Fruit fly (Drosophila melanogaster): ENCODE data around the gene CG10646.
A peak's percentile ranks its signal among the peaks of the same experiment; 100 is the strongest.

The CG10646 gene

dm6 chr3L:12482917-12483316 lies 20.8 kb downstream of the CG10646 start (continued):
- peak; percentile 30 for TF ChIP-seq Ets97D (GFP tag; optimal IDR thresholded peaks at IDR 0.05)
- peak; percentile 55 for TF ChIP-seq CG3847 (GFP tag; IDR thresholded peaks at IDR 0.05)
- TF ChIP-seq mam (GFP tag; optimal IDR thresholded peaks at IDR 0.05), result peak; percentile 45
- TF ChIP-seq kni (GFP tag; optimal IDR thresholded peaks at IDR 0.05), result no peak
- TF ChIP-seq Fer2 (tag; optimal IDR thresholded peaks at IDR 0.05), result peak; percentile 27
- TF ChIP-seq dm (GFP tag; optimal IDR thresholded peaks at IDR 0.05), result peak; percentile 45
- no peak for TF ChIP-seq yki (optimal IDR thresholded peaks at IDR 0.05)
- no peak for TF ChIP-seq Taf1 (GFP tag; IDR thresholded peaks at IDR 0.05)
- peak; percentile 71 for TF ChIP-seq CG2875 (GFP tag; optimal IDR thresholded peaks at IDR 0.05)
- no peak; the same call in 1 of the 2 replicates for TF ChIP-seq CG16779 (GFP tag; IDR thresholded peaks at IDR 0.05)
- peak; percentile 62 for TF ChIP-seq Vsx1 (GFP tag; optimal IDR thresholded peaks at IDR 0.05)
- no peak for TF ChIP-seq Adf1 (GFP tag; IDR thresholded peaks at IDR 0.05)
- TF ChIP-seq CG10654 (GFP tag; optimal IDR thresholded peaks at IDR 0.05), result peak; percentile 48
- no peak for TF ChIP-seq Spps (tag; optimal IDR thresholded peaks at IDR 0.05)
- peak; percentile 5 for TF ChIP-seq NC2α (GFP tag; optimal IDR thresholded peaks at IDR 0.05)
- no peak for TF ChIP-seq CG17912 (GFP tag; optimal IDR thresholded peaks at IDR 0.05)
- peak; percentile 69 for TF ChIP-seq unpg (GFP tag; optimal IDR thresholded peaks at IDR 0.05)
- TF ChIP-seq CG12299 (tag; optimal IDR thresholded peaks at IDR 0.05), result peak; percentile 37
- peak in 1 of 2 experiments; percentile 16 for TF ChIP-seq crp (GFP tag; optimal IDR thresholded peaks at IDR 0.05)
- TF ChIP-seq CG1024 (GFP tag; IDR thresholded peaks at IDR 0.05), result no peak
- no peak for TF ChIP-seq fd102C (GFP tag; optimal IDR thresholded peaks at IDR 0.05)
- TF ChIP-seq p53 (GFP tag; optimal IDR thresholded peaks at IDR 0.05), result no peak
- TF ChIP-seq jumu (GFP tag; optimal IDR thresholded peaks at IDR 0.05), result peak; percentile 22
- TF ChIP-seq Aef1 (GFP tag; IDR thresholded peaks at IDR 0.05), result peak; percentile 62
- peak; percentile 27; the same call in 1 of the 3 replicates for TF ChIP-seq ken (GFP tag; IDR thresholded peaks at IDR 0.05)
- peak; percentile 57 for TF ChIP-seq CG10366 (GFP tag; IDR thresholded peaks at IDR 0.05)
- no peak for TF ChIP-seq MESR4 (GFP tag; optimal IDR thresholded peaks at IDR 0.05)
- no peak for TF ChIP-seq CG3995 (GFP tag; optimal IDR thresholded peaks at IDR 0.05)
- no peak for TF ChIP-seq CG33557 (GFP tag; optimal IDR thresholded peaks at IDR 0.05)
- peak; percentile 20 for TF ChIP-seq CG6654 (GFP tag; optimal IDR thresholded peaks at IDR 0.05)
- TF ChIP-seq CG8924 (tag; optimal IDR thresholded peaks at IDR 0.05), result peak; percentile 77
- TF ChIP-seq CG12769 (tag; optimal IDR thresholded peaks at IDR 0.05), result no peak
- peak; percentile 68 for TF ChIP-seq Ada2b (GFP tag; IDR thresholded peaks at IDR 0.05)
- TF ChIP-seq CG15011 (GFP tag; optimal IDR thresholded peaks at IDR 0.05), result peak; percentile 51
- peak; percentile 47 for TF ChIP-seq CG10462 (GFP tag; optimal IDR thresholded peaks at IDR 0.05)
- TF ChIP-seq amos (GFP tag; IDR thresholded peaks at IDR 0.05; ENCODE audit: partially characterized antibody), result no peak
- no peak for TF ChIP-seq CG7745 (tag; optimal IDR thresholded peaks at IDR 0.05)
- TF ChIP-seq B-H1 (GFP tag; IDR thresholded peaks at IDR 0.05), result peak; percentile 66
- TF ChIP-seq CG4282 (GFP tag; optimal IDR thresholded peaks at IDR 0.05), result no peak
- no peak for TF ChIP-seq fd64A (GFP tag; optimal IDR thresholded peaks at IDR 0.05)
- TF ChIP-seq CG13296 (GFP tag; optimal IDR thresholded peaks at IDR 0.05), result peak; percentile 78
- TF ChIP-seq Dp (GFP tag; optimal IDR thresholded peaks at IDR 0.05), result no peak
- TF ChIP-seq CG8388 (GFP tag; optimal IDR thresholded peaks at IDR 0.05), result peak; percentile 69
- no peak for TF ChIP-seq HLH4C (GFP tag; IDR thresholded peaks at IDR 0.05; ENCODE audit: partially characterized antibody)
- TF ChIP-seq Sox102F (GFP tag; optimal IDR thresholded peaks at IDR 0.05), result peak; percentile 88
- TF ChIP-seq corto (GFP tag; optimal IDR thresholded peaks at IDR 0.05), result no peak
- no peak for TF ChIP-seq knrl (GFP tag; IDR thresholded peaks at IDR 0.05; ENCODE audit: partially characterized antibody)
- TF ChIP-seq sug (tag; optimal IDR thresholded peaks at IDR 0.05), result peak; percentile 51
- TF ChIP-seq E2f2 (GFP tag; IDR thresholded peaks at IDR 0.05), result peak; percentile 8; the same call in 1 of the 2 replicates
- peak; percentile 72 for TF ChIP-seq vvl (GFP tag; IDR thresholded peaks at IDR 0.05)
- TF ChIP-seq z (GFP tag; IDR thresholded peaks at IDR 0.05), result no peak
